Fruit fly (Drosophila melanogaster): ENCODE data around the gene zetaCOP.

dm6 chr3L:16709673-16710257 lies 36.4 kb upstream of the zetaCOP start:
- TF ChIP-seq psq (optimal IDR thresholded peaks at IDR 0.05) (no peak), Myc (optimal IDR thresholded peaks at IDR 0.05) (no peak), ttk (optimal IDR thresholded peaks at IDR 0.05) (no peak), h (optimal IDR thresholded peaks at IDR 0.05) (no peak), insv (optimal IDR thresholded peaks at IDR 0.05) (no peak)

Data from Kc167 (cell line).